Fruit fly (Drosophila melanogaster): ENCODE data around the gene CG3857.

The CG3857 gene

DNA sequence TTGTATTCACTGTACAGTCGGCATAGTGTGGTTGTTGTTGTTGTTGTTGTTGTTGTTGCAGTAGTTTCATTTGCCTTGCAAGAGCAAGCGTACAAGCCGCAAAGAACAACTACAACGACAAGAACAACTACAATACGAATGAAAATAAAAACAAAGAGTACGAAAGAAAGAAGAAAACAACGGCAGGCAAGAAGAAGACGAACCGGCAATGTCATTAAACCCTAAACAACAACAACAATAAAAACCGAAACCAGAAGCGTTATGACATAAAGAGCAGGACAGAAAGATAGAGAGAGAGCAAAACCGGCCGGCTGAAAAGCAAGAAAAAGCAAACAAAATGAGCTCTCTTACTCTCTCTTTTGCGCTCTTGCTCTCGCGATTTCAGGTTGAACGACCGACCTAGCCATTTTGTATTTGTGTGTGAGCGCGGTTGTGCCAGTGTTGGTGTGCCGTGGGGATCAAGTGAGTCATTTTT lies 8.1 kb upstream of the CG3857 start (continued):
- TF ChIP-seq croc (GFP tag; conservative IDR thresholded peaks at IDR 0.05) (no peak), Dip2 (GFP tag; IDR thresholded peaks at IDR 0.05) (no peak), CG4404 (GFP tag; IDR thresholded peaks at IDR 0.05) (no peak), pros (GFP tag; optimal IDR thresholded peaks at IDR 0.05) (peak; percentile 86), Hey (tag; optimal IDR thresholded peaks at IDR 0.05) (no peak), CG31224 (GFP tag; IDR thresholded peaks at IDR 0.05) (no peak), CG14965 (GFP tag; optimal IDR thresholded peaks at IDR 0.05; ENCODE audit: borderline replicate concordance) (no peak), slou (GFP tag; optimal IDR thresholded peaks at IDR 0.05) (no peak), Nf-YC (tag; optimal IDR thresholded peaks at IDR 0.05) (no peak), wdn (GFP tag; IDR thresholded peaks at IDR 0.05) (no peak), Adf1 (GFP tag; IDR thresholded peaks at IDR 0.05) (no peak), kay (GFP tag; optimal IDR thresholded peaks at IDR 0.05) (peak; percentile 17), Pdp1 (GFP tag; optimal IDR thresholded peaks at IDR 0.05) (peak in 1 of 2 experiments; percentile 94), Hr3 (GFP tag; optimal IDR thresholded peaks at IDR 0.05) (no peak), chn (GFP tag; optimal IDR thresholded peaks at IDR 0.05) (no peak), CG30020 (tag; optimal IDR thresholded peaks at IDR 0.05) (no peak), nom (GFP tag; optimal IDR thresholded peaks at IDR 0.05) (peak; percentile 82), br (optimal IDR thresholded peaks at IDR 0.05) (no peak), pita (GFP tag; optimal IDR thresholded peaks at IDR 0.05) (no peak), disco-r (GFP tag; optimal IDR thresholded peaks at IDR 0.05) (no peak), twi (tag; optimal IDR thresholded peaks at IDR 0.05) (no peak), corto (GFP tag; optimal IDR thresholded peaks at IDR 0.05) (peak; percentile 24), vnd (GFP tag; IDR thresholded peaks at IDR 0.05; ENCODE audit: partially characterized antibody) (no peak), ci (GFP tag; IDR thresholded peaks at IDR 0.05) (no peak), CG10321 (GFP tag; IDR thresholded peaks at IDR 0.05) (0 out of 2 replicates have a peak, but pooled peaks have one; percentile 3), fd102C (GFP tag; optimal IDR thresholded peaks at IDR 0.05) (no peak), CG17328 (GFP tag; IDR thresholded peaks at IDR 0.05) (no peak), Med (GFP tag) (no peak), nerfin-1 (tag; optimal IDR thresholded peaks at IDR 0.05) (no peak), CG7556 (GFP tag; optimal IDR thresholded peaks at IDR 0.05) (peak; percentile 39), Rx (GFP tag; IDR thresholded peaks at IDR 0.05) (no peak), CG7745 (tag; optimal IDR thresholded peaks at IDR 0.05) (no peak), psq (GFP tag; optimal IDR thresholded peaks at IDR 0.05) (peak; percentile 41), aop (GFP tag; IDR thresholded peaks at IDR 0.05) (no peak), CG2129 (GFP tag; IDR thresholded peaks at IDR 0.05; ENCODE audit: partially characterized antibody) (no peak), CG15479 (GFP tag; optimal IDR thresholded peaks at IDR 0.05) (peak; percentile 1), Hr39 (optimal IDR thresholded peaks at IDR 0.05) (no peak), B-H1 (GFP tag; IDR thresholded peaks at IDR 0.05) (no peak), Ptx1 (GFP tag; IDR thresholded peaks at IDR 0.05) (no peak), Drgx (GFP tag; IDR thresholded peaks at IDR 0.05) (no peak), her (GFP tag; optimal IDR thresholded peaks at IDR 0.05) (no peak), CG8281 (tag; optimal IDR thresholded peaks at IDR 0.05) (no peak), CG3726 (GFP tag; IDR thresholded peaks at IDR 0.05) (no peak), Hsf (GFP tag; optimal IDR thresholded peaks at IDR 0.05) (no peak), pan (optimal IDR thresholded peaks at IDR 0.05) (no peak), pan (GFP tag; optimal IDR thresholded peaks at IDR 0.05 in 1 of 2, IDR thresholded peaks at IDR 0.05 in 1 of 2) (no peak), CG16813 (GFP tag; IDR thresholded peaks at IDR 0.05; ENCODE audit: partially characterized antibody) (no peak), Sox100B (GFP tag; optimal IDR thresholded peaks at IDR 0.05) (peak; percentile 51), sna (GFP tag; IDR thresholded peaks at IDR 0.05; ENCODE audit: partially characterized antibody) (no peak), Ets65A (GFP tag) (no peak), CG10431 (GFP tag; optimal IDR thresholded peaks at IDR 0.05) (peak; percentile 18), MTF-1 (GFP tag; optimal IDR thresholded peaks at IDR 0.05; ENCODE audit: borderline replicate concordance) (no peak)

All from whole organism, embryonic.